Worm (Caenorhabditis elegans): Measurements from ENCODE around the gene wdr-20.
A peak's percentile ranks its signal among the peaks of the same experiment; 100 is the strongest.

Gene wdr-20

DNA sequence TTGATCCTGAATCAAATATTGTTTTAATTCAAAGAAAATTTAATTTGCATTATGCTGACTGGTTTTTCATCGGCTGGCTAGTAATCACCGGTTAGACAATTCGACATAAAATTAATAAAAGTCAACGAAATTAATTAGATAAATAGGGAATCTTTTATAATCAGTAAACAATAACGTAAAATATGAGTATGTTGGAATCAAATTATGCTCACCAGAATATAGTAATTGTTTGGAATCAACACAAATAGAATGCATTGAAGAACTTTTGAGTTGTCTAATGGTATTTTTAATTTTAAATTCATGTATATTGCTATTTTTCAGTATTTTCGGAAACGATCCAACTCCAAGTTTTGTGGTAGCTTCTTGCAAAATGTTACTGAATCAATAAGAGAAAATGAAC, 28.5 kb downstream of the wdr-20 start, which contains the start of gene C08B6.2:
Gene C08B6.2 (plus strand): TSS at position 301 of the 400 bp plus-strand sequence.
- TF ChIP-seq ceh-91 (GFP tag; IDR thresholded peaks at IDR 0.05) (no peak), mxl-1 (tag; optimal IDR thresholded peaks at IDR 0.05) (no peak), Y95B8A.8 (GFP tag; IDR thresholded peaks at IDR 0.05) (no peak), F52B5.7 (tag; optimal IDR thresholded peaks at IDR 0.05) (no peak), unc-130 (GFP tag; optimal IDR thresholded peaks at IDR 0.05) (no peak), tlf-1 (GFP tag; optimal IDR thresholded peaks at IDR 0.05) (no peak), madf-3 (GFP tag; IDR thresholded peaks at IDR 0.05) (no peak), egrh-3 (GFP tag; IDR thresholded peaks at IDR 0.05) (no peak), B0336.3 (GFP tag; IDR thresholded peaks at IDR 0.05) (no peak), sptf-2 (GFP tag; optimal IDR thresholded peaks at IDR 0.05) (no peak), ama-1 (optimal IDR thresholded peaks at IDR 0.05) (no peak), ama-1 (GFP tag; optimal IDR thresholded peaks at IDR 0.05) (no peak), hlh-12 (tag; optimal IDR thresholded peaks at IDR 0.05) (no peak), ceh-79 (tag; optimal IDR thresholded peaks at IDR 0.05) (no peak), hsf-1 (GFP tag; IDR thresholded peaks at IDR 0.05) (no peak), F55B11.4 (tag; optimal IDR thresholded peaks at IDR 0.05; ENCODE audit: borderline replicate concordance, insufficient read depth) (no peak), attf-3 (GFP tag; conservative IDR thresholded peaks at IDR 0.05) (no peak), chd-7 (tag; optimal IDR thresholded peaks at IDR 0.05) (no peak), T07F8.4 (tag; optimal IDR thresholded peaks at IDR 0.05) (no peak)

ce11 chrV:10104785-10105310, 29.1 kb downstream of the wdr-20 start, which contains the start of gene ugt-17:
ugt-17 (minus strand) TSS chrV:10104964.
- TF ChIP-seq mxl-1 (tag; optimal IDR thresholded peaks at IDR 0.05) (no peak), snpc-4 (GFP tag; optimal IDR thresholded peaks at IDR 0.05) (no peak), snpc-4 (tag; optimal IDR thresholded peaks at IDR 0.05) (peak in 1 of 4 experiments; percentile 8), nhr-80 (tag; optimal IDR thresholded peaks at IDR 0.05) (peak; percentile 74)

DNA sequence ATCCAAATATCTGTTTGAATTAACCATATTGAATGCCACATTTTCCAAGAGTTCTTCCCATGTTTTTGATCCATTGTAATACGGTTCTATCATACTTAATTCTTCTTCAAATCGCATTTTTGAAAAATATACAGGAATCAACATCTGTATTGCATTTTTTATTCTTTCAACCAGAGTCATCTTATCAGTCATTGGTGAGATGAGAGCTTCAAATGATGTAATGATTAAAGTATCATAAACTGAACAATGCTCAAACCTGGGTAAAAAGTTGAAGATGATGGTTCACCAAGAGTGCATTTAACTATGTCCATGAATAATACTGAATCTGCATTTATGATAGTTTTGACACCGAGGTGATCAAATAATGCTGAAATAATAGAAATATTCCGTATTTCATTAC, 30.1 kb downstream of the wdr-20 start:
- TF ChIP-seq nhr-80 (tag; optimal IDR thresholded peaks at IDR 0.05), result peak; percentile 9
- TF ChIP-seq nhr-27 (tag; optimal IDR thresholded peaks at IDR 0.05), result no peak

ce11 chrV:10101916-10102315, 32.0 kb downstream of the wdr-20 start, which contains the start of gene C08B6.14:
C08B6.14 (minus strand) TSS chrV:10102016.
- TF ChIP-seq tlf-1 (GFP tag; optimal IDR thresholded peaks at IDR 0.05) (no peak), aptf-3 (GFP tag; IDR thresholded peaks at IDR 0.05) (no peak), hrde-1 (tag; optimal IDR thresholded peaks at IDR 0.05; ENCODE audit: borderline replicate concordance) (no peak), madf-3 (GFP tag; IDR thresholded peaks at IDR 0.05) (no peak), F37B4.10 (GFP tag; IDR thresholded peaks at IDR 0.05) (no peak)

ce11 chrV:10098429-10098828, 35.5 kb downstream of the wdr-20 start, which contains the start of gene ugt-47:
ugt-47 (minus strand) TSS chrV:10098597.
- TF ChIP-seq unc-62 (GFP tag; optimal IDR thresholded peaks at IDR 0.05), result peak; percentile 14
- no peak for TF ChIP-seq hmg-20 (GFP tag; IDR thresholded peaks at IDR 0.05)
- peak; percentile 52 for TF ChIP-seq nhr-80 (tag; optimal IDR thresholded peaks at IDR 0.05)

ce11 chrV:10096932-10097331, 37.0 kb downstream of the wdr-20 start:
- TF ChIP-seq ztf-28 (GFP tag; IDR thresholded peaks at IDR 0.05), result no peak
- TF ChIP-seq nhr-80 (tag; optimal IDR thresholded peaks at IDR 0.05), result peak; percentile 62
- no peak for TF ChIP-seq ceh-40 (GFP tag; IDR thresholded peaks at IDR 0.05)

Measured in whole organism, young adult.